Fruit fly (Drosophila melanogaster) whole organism, prepupa: Measurements from ENCODE around the gene Cp7Fc.

Experiments
- CG1621 ChIP-seq: fragments of 200-800 bp; sonication (Bioruptor generic); optimal IDR thresholded peaks from 3 replicates; lab custom pipeline; 2018; ENCODE audit warnings: missing biosample characterization, mild to moderate bottlenecking, missing genetic modification characterization
- CG16779 ChIP-seq: fragments of 200-800 bp; sonication (Bioruptor generic); optimal IDR thresholded peaks from 3 replicates; lab custom pipeline; 2017; ENCODE audit warnings: missing biosample characterization, mild to moderate bottlenecking, missing genetic modification characterization
- CG31627 ChIP-seq: fragments of 200-800 bp; sonication (Bioruptor generic); optimal IDR thresholded peaks from 3 replicates; lab custom pipeline; 2016; ENCODE audit warnings: missing biosample characterization, missing genetic modification characterization
- CG3919 ChIP-seq: fragments of 200-800 bp; sonication (Bioruptor generic); optimal IDR thresholded peaks from 3 replicates; lab custom pipeline; 2016; ENCODE audit warnings: missing biosample characterization, missing genetic modification characterization
- Eip78C ChIP-seq: fragments of 200-800 bp; sonication (Bioruptor generic); peaks from one replicate; lab custom pipeline; 2016; ENCODE audit warnings: missing biosample characterization, missing genetic modification characterization
- Ets21C ChIP-seq: fragments of 200-800 bp; sonication (Bioruptor generic); optimal IDR thresholded peaks from 3 replicates; lab custom pipeline; 2016; ENCODE audit warnings: missing biosample characterization, missing genetic modification characterization
- Smox ChIP-seq: fragments of 200-800 bp; sonication (Bioruptor generic); optimal IDR thresholded peaks from 3 replicates; lab custom pipeline; 2016; ENCODE audit warnings: missing biosample characterization, missing genetic modification characterization
- Sox102F ChIP-seq: fragments of 200-800 bp; sonication (Bioruptor generic); optimal IDR thresholded peaks from 2 replicates; lab custom pipeline; 2016; ENCODE audit warnings: missing biosample characterization, mild to moderate bottlenecking, missing genetic modification characterization
- Sox14 ChIP-seq: fragments of 200-800 bp; sonication (Bioruptor generic); optimal IDR thresholded peaks from 3 replicates; lab custom pipeline; 2016; ENCODE audit warnings: missing biosample characterization, missing genetic modification characterization
- lz ChIP-seq: fragments of 200-800 bp; sonication (Bioruptor generic); optimal IDR thresholded peaks from 3 replicates; lab custom pipeline; 2016; ENCODE audit warnings: missing biosample characterization, missing genetic modification characterization
- salr ChIP-seq, 2 experiments: fragments of 200-800 bp; sonication (Bioruptor generic); optimal IDR thresholded peaks; 3 replicates each; lab custom pipeline; 2016 to 2018; ENCODE audit warnings: missing biosample characterization in 2 of 2, missing genetic modification characterization in 2 of 2, mild to moderate bottlenecking in 1 of 2
- ss ChIP-seq, 2 experiments: fragments of 200-800 bp; sonication (Bioruptor generic); optimal IDR thresholded peaks; 2 replicates in 1 of 2; 3 replicates in 1 of 2; lab custom pipeline; 2017 to 2018; ENCODE audit warnings: mild to moderate bottlenecking in 2 of 2, missing biosample characterization in 2 of 2, missing genetic modification characterization in 2 of 2, moderate library complexity in 1 of 2
- svp ChIP-seq: fragments of 200-800 bp; sonication (Bioruptor generic); peaks from one replicate; lab custom pipeline; 2016; ENCODE audit warnings: missing biosample characterization, missing genetic modification characterization

DNA sequence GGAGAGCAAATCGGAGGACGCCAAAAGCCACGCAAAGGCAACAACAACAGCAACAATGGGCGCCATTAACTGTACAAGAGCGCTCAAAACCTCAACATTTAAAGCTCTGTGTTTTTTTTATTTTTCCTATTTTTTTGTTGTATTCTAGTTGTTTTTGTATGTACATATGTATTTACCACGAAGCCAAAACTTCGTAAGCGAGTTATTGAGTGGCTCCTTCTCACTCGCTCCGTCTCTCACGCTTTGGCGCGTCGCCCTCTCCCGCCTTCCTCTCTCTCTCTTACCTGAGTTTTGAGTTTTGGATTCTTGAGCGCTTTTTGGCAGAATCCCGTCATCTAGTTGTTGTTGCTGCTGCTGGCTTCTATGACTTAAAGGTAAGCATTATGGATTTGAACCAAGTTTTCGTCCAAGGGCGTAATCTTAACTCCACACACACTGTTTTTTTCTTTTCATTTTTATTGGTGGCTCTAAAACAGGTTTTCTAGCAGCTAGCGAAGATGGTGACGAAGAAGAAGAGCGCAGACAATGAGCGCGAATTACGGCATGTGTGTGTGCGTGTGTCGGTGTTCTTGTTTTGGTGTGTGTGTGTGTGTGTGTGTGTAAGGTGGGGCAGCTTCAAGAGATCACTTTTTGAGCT lies 41.2 kb downstream of the Cp7Fc start:
- TF ChIP-seq svp (GFP tag; lab: Kevin White, UChicago) = no peak
- TF ChIP-seq Sox102F (GFP tag; lab: Kevin White, UChicago) = no peak
- no peak for TF ChIP-seq CG31627 (GFP tag; lab: Kevin White, UChicago)
- peak; percentile 59 to 74 for TF ChIP-seq ss (GFP tag; optimal IDR thresholded peaks at IDR 0.05; lab: Kevin White, UChicago)
- TF ChIP-seq salr (GFP tag; optimal IDR thresholded peaks at IDR 0.05; lab: Kevin White, UChicago) = no peak
- no peak for TF ChIP-seq CG3919 (GFP tag; lab: Kevin White, UChicago)
- no peak for TF ChIP-seq CG16779 (tag; lab: Kevin White, UChicago)
- TF ChIP-seq Eip78C = peak; percentile 75
- TF ChIP-seq CG1621 (tag; lab: Kevin White, UChicago) = no peak
- TF ChIP-seq Ets21C = no peak
- TF ChIP-seq Smox (GFP tag; lab: Kevin White, UChicago) = no peak
- no peak for TF ChIP-seq Sox14 (GFP tag; lab: Kevin White, UChicago)
- no peak for TF ChIP-seq lz (GFP tag; lab: Kevin White, UChicago)
